Fruit fly (Drosophila melanogaster) whole organism, adult: Measurements from ENCODE around the gene CG14692.

ENCODE experiments used
- CG11617 ChIP-seq: fragments of 200-800 bp; sonication (Bioruptor generic); optimal IDR thresholded peaks from 2 replicates; lab custom pipeline; 2017; ENCODE audit warnings: mild to moderate bottlenecking, missing biosample characterization, missing genetic modification reagents, missing genetic modification characterization
- CG12768 ChIP-seq: fragments of 200-800 bp; sonication (Bioruptor generic); optimal IDR thresholded peaks from 2 replicates; lab custom pipeline; 2017; ENCODE audit warnings: missing biosample characterization, missing genetic modification characterization, mild to moderate bottlenecking, moderate library complexity, missing genetic modification reagents
- CG14711 ChIP-seq: fragments of 200-800 bp; sonication (Bioruptor generic); optimal IDR thresholded peaks from 2 replicates; lab custom pipeline; 2018; ENCODE audit warnings: missing biosample characterization, mild to moderate bottlenecking, missing genetic modification characterization, moderate library complexity
- CG1620 ChIP-seq: fragments of 200-800 bp; sonication (Bioruptor generic); optimal IDR thresholded peaks from 2 replicates; lab custom pipeline; 2016; ENCODE audit warnings: missing biosample characterization, missing genetic modification characterization
- CG33017 ChIP-seq: fragments of 200-800 bp; sonication (Bioruptor generic); optimal IDR thresholded peaks from 2 replicates; lab custom pipeline; 2018; ENCODE audit warnings: missing biosample characterization, mild to moderate bottlenecking, missing genetic modification characterization, moderate library complexity
- CG5204 ChIP-seq: fragments of 200-800 bp; sonication (Bioruptor generic); optimal IDR thresholded peaks from 2 replicates; lab custom pipeline; 2016; ENCODE audit warnings: missing biosample characterization, missing genetic modification characterization
- CG7045 ChIP-seq: fragments of 200-800 bp; sonication (Bioruptor generic); optimal IDR thresholded peaks from 2 replicates; lab custom pipeline; 2017; ENCODE audit warnings: missing biosample characterization, mild to moderate bottlenecking, missing genetic modification characterization
- CG7101 ChIP-seq: fragments of 200-800 bp; sonication (Bioruptor generic); optimal IDR thresholded peaks from 2 replicates; lab custom pipeline; 2018; ENCODE audit warnings: missing biosample characterization, mild to moderate bottlenecking, missing genetic modification characterization, moderate library complexity
- Clk ChIP-seq: fragments of 200-800 bp; sonication (Bioruptor generic); optimal IDR thresholded peaks from 2 replicates; lab custom pipeline; 2017; ENCODE audit warnings: missing biosample characterization, missing genetic modification characterization
- Crg-1 ChIP-seq: fragments of 200-800 bp; sonication (Bioruptor generic); optimal IDR thresholded peaks from 2 replicates; lab custom pipeline; 2016; ENCODE audit warnings: missing biosample characterization, missing genetic modification characterization
- Hr96 ChIP-seq: fragments of 200-800 bp; sonication (Bioruptor generic); optimal IDR thresholded peaks from 2 replicates; lab custom pipeline; 2016; ENCODE audit warnings: missing biosample characterization, missing genetic modification characterization
- Mnt ChIP-seq: fragments of 200-800 bp; sonication (Bioruptor generic); optimal IDR thresholded peaks from 2 replicates; lab custom pipeline; 2016; ENCODE audit warnings: missing biosample characterization, mild to moderate bottlenecking, missing genetic modification characterization
- bab1 ChIP-seq: fragments of 200-800 bp; sonication (Bioruptor generic); optimal IDR thresholded peaks from 3 replicates; lab custom pipeline; 2019; ENCODE audit warnings: missing biosample characterization, mild to moderate bottlenecking, missing genetic modification characterization, moderate library complexity
- cic ChIP-seq: fragments of 200-800 bp; sonication (Bioruptor generic); optimal IDR thresholded peaks from 2 replicates; lab custom pipeline; 2017; ENCODE audit warnings: missing biosample characterization, mild to moderate bottlenecking, missing genetic modification characterization, moderate library complexity
- cnc ChIP-seq, 2 experiments: fragments of >200 bp; optimal IDR thresholded peaks; 2 replicates each; lab custom pipeline; 2017
- kay ChIP-seq: fragments of 200-800 bp; sonication (Bioruptor generic); peaks from one replicate; lab custom pipeline; 2016; ENCODE audit warnings: missing biosample characterization, missing genetic modification characterization, borderline replicate concordance
- ovo ChIP-seq: fragments of 200-800 bp; sonication (Bioruptor generic); optimal IDR thresholded peaks from 2 replicates; lab custom pipeline; 2016; ENCODE audit warnings: missing biosample characterization, missing genetic modification characterization
- pad ChIP-seq: fragments of 200-800 bp; sonication (Bioruptor generic); optimal IDR thresholded peaks from 3 replicates; lab custom pipeline; 2017; ENCODE audit warnings: missing biosample characterization, missing genetic modification characterization, mild to moderate bottlenecking, moderate library complexity, missing genetic modification reagents
- tj ChIP-seq: fragments of 200-800 bp; sonication (Bioruptor generic); optimal IDR thresholded peaks from 3 replicates; lab custom pipeline; 2017; ENCODE audit warnings: missing biosample characterization, mild to moderate bottlenecking, missing genetic modification characterization, moderate library complexity
- toe ChIP-seq: fragments of 200-800 bp; sonication (Bioruptor generic); optimal IDR thresholded peaks from 2 replicates; lab custom pipeline; 2016; ENCODE audit warnings: missing biosample characterization, missing genetic modification characterization

Gene CG14692

DNA sequence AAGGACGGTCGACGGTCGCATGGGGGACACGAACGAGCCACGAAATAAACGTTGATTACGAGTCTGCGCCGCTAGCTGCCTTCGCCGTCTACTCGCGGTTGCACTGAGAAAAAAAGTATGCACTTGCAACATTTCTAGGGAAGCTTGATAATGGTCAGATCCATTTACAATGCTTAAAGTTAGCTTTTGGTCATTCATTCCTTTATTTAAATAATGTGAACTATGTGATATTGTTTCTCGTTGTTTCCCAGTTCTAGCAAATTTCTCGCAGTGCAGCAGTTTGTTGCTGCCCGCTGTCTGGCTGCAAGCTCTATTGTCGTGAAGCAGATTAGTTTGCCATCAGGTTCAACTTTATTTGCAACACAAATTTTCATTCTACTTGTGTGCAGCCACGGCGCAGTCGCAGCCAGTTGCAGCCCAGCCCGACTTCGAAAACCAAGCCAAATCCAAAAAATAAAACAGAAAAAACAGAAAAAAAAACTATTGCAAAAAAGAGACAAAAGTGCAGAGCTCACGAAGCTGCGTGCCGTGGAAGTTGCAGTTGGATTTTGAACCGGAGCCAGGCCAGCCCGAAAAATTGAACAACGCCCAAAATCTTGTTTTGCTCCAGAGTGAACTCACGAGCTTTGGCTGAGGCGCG lies 28.9 kb upstream of the CG14692 start:
- no peak for TF ChIP-seq CG12768
- TF ChIP-seq pad: no peak
- no peak for TF ChIP-seq bab1 (GFP tag; lab: Kevin White, UChicago)
- TF ChIP-seq CG33017 (tag; lab: Kevin White, UChicago): no peak
- no peak for TF ChIP-seq cnc (optimal IDR thresholded peaks at IDR 0.05; lab: Kevin White, UChicago)
- no peak for TF ChIP-seq tj
- no peak for TF ChIP-seq toe (GFP tag; lab: Kevin White, UChicago)
- TF ChIP-seq Mnt (GFP tag; lab: Kevin White, UChicago): no peak
- no peak for TF ChIP-seq ovo (GFP tag; lab: Kevin White, UChicago)
- no peak for TF ChIP-seq CG7045 (GFP tag; lab: Kevin White, UChicago)
- no peak for TF ChIP-seq CG1620 (GFP tag; lab: Kevin White, UChicago)
- TF ChIP-seq cic (GFP tag; lab: Kevin White, UChicago): no peak
- no peak for TF ChIP-seq CG5204
- TF ChIP-seq Crg-1 (GFP tag; lab: Kevin White, UChicago): no peak

DNA sequence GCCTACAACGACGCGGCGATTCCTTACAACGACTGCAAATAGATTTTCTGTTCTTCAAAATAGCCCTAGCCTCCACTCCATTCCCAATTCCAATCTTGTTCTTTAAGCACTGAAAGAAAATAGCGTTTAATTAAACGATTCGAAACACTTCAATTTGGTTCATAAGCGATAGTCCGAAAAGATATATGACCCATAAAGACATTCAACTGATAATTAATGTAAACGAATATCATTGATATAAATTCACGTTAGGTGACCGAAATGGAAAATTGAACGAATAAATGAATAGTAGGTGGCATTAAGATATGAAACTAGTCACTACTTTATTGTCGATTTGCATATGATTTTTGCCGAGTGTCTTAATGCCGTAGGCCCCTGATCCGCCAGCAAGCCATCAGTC lies 26.0 kb upstream of the CG14692 start:
- TF ChIP-seq Hr96 (GFP tag; lab: Kevin White, UChicago): no peak

DNA sequence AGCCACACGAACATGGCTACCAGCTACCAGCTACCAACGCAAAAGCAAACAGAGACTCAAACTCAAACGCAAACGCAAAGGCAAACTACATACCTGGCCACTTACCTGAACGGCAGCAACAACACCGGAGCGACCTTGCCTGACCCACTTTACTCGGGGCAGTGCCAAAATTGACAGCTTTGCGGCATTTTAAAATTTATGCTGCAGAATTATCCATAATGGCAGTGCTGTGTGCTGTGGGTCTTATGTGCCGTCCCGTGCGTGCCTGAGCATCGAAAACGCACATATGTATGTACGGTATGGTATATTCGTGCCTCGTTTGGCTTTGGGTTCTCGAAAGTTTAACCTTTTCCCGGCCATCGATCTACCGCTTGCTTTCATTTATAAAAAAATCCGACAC lies 24.9 kb upstream of the CG14692 start:
- TF ChIP-seq Clk (no peak), bab1 (GFP tag; lab: Kevin White, UChicago) (no peak), CG12768 (no peak), kay (GFP tag; lab: Kevin White, UChicago) (no peak), toe (GFP tag; lab: Kevin White, UChicago) (no peak), pad (no peak)

DNA sequence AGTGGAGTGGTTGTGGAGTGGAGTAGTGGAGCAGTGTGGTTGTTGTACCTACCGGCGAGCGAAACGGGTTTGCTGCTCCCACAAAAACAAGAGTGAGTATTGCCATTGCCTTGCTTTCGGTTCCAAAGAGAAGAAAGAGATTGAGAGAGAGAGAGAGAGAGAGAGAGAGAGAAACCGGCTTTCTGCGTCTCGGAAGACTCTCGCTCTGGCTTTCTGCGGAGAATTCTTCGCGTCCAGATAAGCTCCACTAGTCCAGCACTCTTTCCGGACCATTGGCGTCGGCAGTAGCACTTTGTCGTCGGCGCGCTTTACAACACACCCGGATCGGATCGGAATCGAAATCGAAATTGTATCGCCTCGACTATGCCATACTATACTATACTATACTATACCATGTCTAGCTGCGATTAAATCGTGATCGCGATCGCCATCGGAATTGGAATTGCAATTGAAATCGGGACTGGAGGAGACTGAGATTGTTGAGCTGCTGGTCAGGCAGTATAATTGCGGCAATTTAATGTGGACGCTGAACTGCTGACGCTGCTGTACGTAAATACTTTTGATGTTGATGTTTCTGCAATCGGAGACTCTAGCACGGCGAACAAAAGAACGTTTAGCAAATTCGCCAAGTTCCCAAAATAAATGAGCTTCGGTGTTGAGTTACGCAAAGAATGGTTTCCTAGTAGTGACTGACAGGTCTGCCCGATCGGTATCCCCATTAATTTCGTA lies 23.2 kb upstream of the CG14692 start, which contains the start of gene Cad86C:
Gene Cad86C (plus strand): TSS at position 284 of the 729 bp plus-strand sequence.
- TF ChIP-seq bab1 (GFP tag; lab: Kevin White, UChicago) (peak; percentile 51), Hr96 (GFP tag; lab: Kevin White, UChicago) (no peak), CG7045 (GFP tag; lab: Kevin White, UChicago) (peak; percentile 10), toe (GFP tag; lab: Kevin White, UChicago) (no peak), CG14711 (tag; lab: Kevin White, UChicago) (no peak), tj (peak; percentile 94)

DNA sequence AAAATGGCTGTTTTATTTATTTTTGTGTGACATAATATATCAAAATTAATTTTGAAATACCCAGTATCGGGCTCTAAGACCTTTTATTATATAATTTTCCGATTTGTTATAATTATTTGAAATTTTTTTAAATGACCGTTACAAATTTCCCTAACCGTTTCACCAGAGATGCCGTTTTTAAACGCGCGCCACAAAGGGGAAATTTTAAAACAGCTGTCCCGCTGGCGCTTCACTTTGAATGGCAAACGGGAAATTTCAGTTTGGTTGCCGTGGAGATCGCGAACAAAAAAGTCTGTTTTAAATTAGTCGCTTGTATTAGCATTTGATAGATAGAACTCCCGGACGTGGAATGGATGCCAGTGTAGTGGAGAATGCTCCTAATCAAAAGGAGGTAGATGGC lies 11.3 kb upstream of the CG14692 start, which contains the start of the genes CG14693 and TTLL15:
Gene CG14693 (minus strand): TSS at position 16 of the 400 bp plus-strand sequence.
Gene TTLL15 (plus strand): TSS at position 257 of the 400 bp plus-strand sequence.
- TF ChIP-seq kay (GFP tag; lab: Kevin White, UChicago): peak; percentile 82
- no peak for TF ChIP-seq Mnt (GFP tag; lab: Kevin White, UChicago)
- no peak for TF ChIP-seq CG11617

DNA sequence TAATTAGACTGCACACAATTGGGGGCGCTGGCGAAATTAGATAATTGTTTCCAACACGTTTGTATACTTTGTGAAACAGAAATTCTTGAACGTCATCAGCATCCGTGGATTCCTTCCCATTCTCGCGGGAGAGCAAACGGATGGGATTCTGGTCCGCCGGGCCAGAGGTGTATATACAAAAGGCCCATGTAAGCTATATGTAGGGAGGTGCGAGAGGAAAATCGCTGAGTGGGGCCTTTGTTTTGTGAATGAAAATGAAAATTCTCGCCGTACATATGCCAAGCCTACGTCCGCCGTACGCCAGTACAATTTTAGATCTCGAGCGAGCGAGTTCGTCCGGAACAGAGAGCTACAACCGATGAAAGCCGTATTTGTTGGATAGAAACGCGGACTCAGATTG lies 11.2 kb downstream of the CG14692 start, which contains the start of gene CG14687:
Gene CG14687 (plus strand): TSS at position 301 of the 400 bp plus-strand sequence.
- no peak for TF ChIP-seq Crg-1 (GFP tag; lab: Kevin White, UChicago)
- TF ChIP-seq CG14711 (tag; lab: Kevin White, UChicago): no peak
- TF ChIP-seq kay (GFP tag; lab: Kevin White, UChicago): no peak
- no peak for TF ChIP-seq cnc (optimal IDR thresholded peaks at IDR 0.05; lab: Kevin White, UChicago)
- TF ChIP-seq tj: no peak
- no peak for TF ChIP-seq toe (GFP tag; lab: Kevin White, UChicago)
- no peak for TF ChIP-seq ovo (GFP tag; lab: Kevin White, UChicago)
- TF ChIP-seq CG12768: no peak
- no peak for TF ChIP-seq pad
- no peak for TF ChIP-seq CG11617
- TF ChIP-seq Mnt (GFP tag; lab: Kevin White, UChicago): no peak
- no peak for TF ChIP-seq CG1620 (GFP tag; lab: Kevin White, UChicago)
- no peak for TF ChIP-seq CG5204
- TF ChIP-seq Hr96 (GFP tag; lab: Kevin White, UChicago): no peak
- TF ChIP-seq CG7101 (tag; lab: Kevin White, UChicago): no peak
- TF ChIP-seq CG33017 (tag; lab: Kevin White, UChicago): no peak
- TF ChIP-seq bab1 (GFP tag; lab: Kevin White, UChicago): no peak
- no peak for TF ChIP-seq Clk
- no peak for TF ChIP-seq CG7045 (GFP tag; lab: Kevin White, UChicago)

DNA sequence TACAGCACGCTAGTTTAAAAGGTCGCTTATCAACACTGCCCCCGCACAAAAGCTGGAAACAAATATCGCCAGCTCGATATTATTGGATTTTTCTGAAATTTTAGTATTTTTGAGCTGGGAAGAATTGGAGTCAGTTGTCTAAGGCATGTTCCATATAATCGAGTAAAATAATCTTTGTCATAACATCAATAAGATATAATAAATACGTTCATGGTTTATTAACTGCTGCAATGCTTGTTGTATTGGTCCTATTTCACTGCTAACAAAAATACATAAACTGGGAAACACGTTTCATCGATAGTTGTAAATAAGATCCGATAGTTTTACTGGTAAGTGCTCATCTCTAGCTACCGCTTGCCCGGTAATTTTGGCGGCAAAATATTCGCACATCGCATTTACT lies 15.6 kb downstream of the CG14692 start, which contains the start of the genes Art1 and Mcm5:
Gene Art1 (minus strand): TSS at position 41 of the 400 bp plus-strand sequence.
Gene Mcm5 (plus strand): TSS at position 339 of the 400 bp plus-strand sequence.
- TF ChIP-seq Hr96 (GFP tag; lab: Kevin White, UChicago) (peak; percentile 69), CG1620 (GFP tag; lab: Kevin White, UChicago) (peak; percentile 76), CG14711 (tag; lab: Kevin White, UChicago) (peak; percentile 38), CG5204 (peak; percentile 66), CG7101 (tag; lab: Kevin White, UChicago) (peak; percentile 33), cnc (optimal IDR thresholded peaks at IDR 0.05; lab: Kevin White, UChicago) (no peak), bab1 (GFP tag; lab: Kevin White, UChicago) (peak; percentile 47), kay (GFP tag; lab: Kevin White, UChicago) (peak; percentile 39), ovo (GFP tag; lab: Kevin White, UChicago) (no peak), CG33017 (tag; lab: Kevin White, UChicago) (no peak), cic (GFP tag; lab: Kevin White, UChicago) (no peak), CG7045 (GFP tag; lab: Kevin White, UChicago) (peak; percentile 47), toe (GFP tag; lab: Kevin White, UChicago) (peak; percentile 73), CG11617 (peak; percentile 45), CG12768 (peak; percentile 2), Crg-1 (GFP tag; lab: Kevin White, UChicago) (peak; percentile 59), Clk (peak; percentile 5), pad (peak; percentile 58), Mnt (GFP tag; lab: Kevin White, UChicago) (peak; percentile 75), tj (no peak)
